Fruit fly (Drosophila melanogaster): Measurements from ENCODE around the gene CG12483.

CG12483 gene

dm6 chr3L:131151-131997 lies 33.2 kb upstream of the CG12483 start:
- TF ChIP-seq Hnf4 (GFP tag; optimal IDR thresholded peaks at IDR 0.05) (peak; percentile 88), Mio (GFP tag; optimal IDR thresholded peaks at IDR 0.05) (no peak), h (GFP tag; optimal IDR thresholded peaks at IDR 0.05) (peak; percentile 65), Myc (optimal IDR thresholded peaks at IDR 0.05) (no peak), Jra (GFP tag; optimal IDR thresholded peaks at IDR 0.05) (no peak), OdsH (GFP tag; optimal IDR thresholded peaks at IDR 0.05) (no peak), Dfd (GFP tag; optimal IDR thresholded peaks at IDR 0.05) (no peak), brk (GFP tag; optimal IDR thresholded peaks at IDR 0.05) (peak; percentile 53), br (GFP tag; optimal IDR thresholded peaks at IDR 0.05) (peak; percentile 29), GATAd (GFP tag; optimal IDR thresholded peaks at IDR 0.05) (no peak), Sp1 (GFP tag; optimal IDR thresholded peaks at IDR 0.05) (peak; percentile 40), jim (GFP tag; optimal IDR thresholded peaks at IDR 0.05) (peak; percentile 22), pan (optimal IDR thresholded peaks at IDR 0.05) (no peak), Abd-B (GFP tag; optimal IDR thresholded peaks at IDR 0.05) (no peak), CrebA (GFP tag; optimal IDR thresholded peaks at IDR 0.05; ENCODE audit: borderline replicate concordance) (peak; percentile 75), rgr (GFP tag; optimal IDR thresholded peaks at IDR 0.05) (peak; percentile 19), Dif (GFP tag; optimal IDR thresholded peaks at IDR 0.05; ENCODE audit: partially characterized antibody) (peak; percentile 83), Vsx2 (GFP tag; optimal IDR thresholded peaks at IDR 0.05; ENCODE audit: partially characterized antibody) (peak; percentile 79), Hr83 (GFP tag; optimal IDR thresholded peaks at IDR 0.05; ENCODE audit: poor library complexity, severe bottlenecking) (peak; percentile 60), dsf (GFP tag; optimal IDR thresholded peaks at IDR 0.05; ENCODE audit: borderline replicate concordance) (no peak), Hr78 (GFP tag; optimal IDR thresholded peaks at IDR 0.05) (no peak), sage (GFP tag; optimal IDR thresholded peaks at IDR 0.05) (no peak), Rel (GFP tag; optimal IDR thresholded peaks at IDR 0.05) (peak; percentile 37), Rel (tag; optimal IDR thresholded peaks at IDR 0.05) (peak; percentile 49), psq (GFP tag; optimal IDR thresholded peaks at IDR 0.05) (peak; percentile 97), ey (GFP tag; optimal IDR thresholded peaks at IDR 0.05) (no peak), lola (GFP tag; optimal IDR thresholded peaks at IDR 0.05) (peak; percentile 8), N (GFP tag; optimal IDR thresholded peaks at IDR 0.05) (no peak), fru (GFP tag; optimal IDR thresholded peaks at IDR 0.05) (peak; percentile 7), foxo (GFP tag; optimal IDR thresholded peaks at IDR 0.05) (peak; percentile 10 to 62), woc (GFP tag; optimal IDR thresholded peaks at IDR 0.05) (no peak), tai (GFP tag; optimal IDR thresholded peaks at IDR 0.05) (peak; percentile 30), dl (GFP tag; optimal IDR thresholded peaks at IDR 0.05; ENCODE audit: insufficient read depth in 1 of 2, partially characterized antibody in 2 of 2) (peak; percentile 57 to 78)

DNA sequence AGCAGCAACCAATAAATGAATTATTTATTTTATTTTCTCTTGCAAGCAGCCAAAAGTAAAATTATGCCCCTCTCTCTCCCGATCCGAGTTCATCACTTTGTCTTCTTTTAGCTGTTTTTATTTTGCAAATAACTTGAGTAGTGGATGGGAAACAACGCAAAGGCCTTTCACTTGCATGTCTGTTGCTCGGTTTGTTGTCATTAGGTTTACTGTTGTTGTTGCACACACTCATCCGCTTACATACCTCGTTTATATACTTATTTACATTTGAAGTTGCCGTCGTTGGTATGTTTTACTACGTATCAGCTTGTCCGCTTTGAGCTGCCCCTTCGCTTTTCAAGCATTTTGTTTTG lies 32.6 kb upstream of the CG12483 start:
- TF ChIP-seq ey (GFP tag; optimal IDR thresholded peaks at IDR 0.05): no peak
- TF ChIP-seq CG9705 (GFP tag; optimal IDR thresholded peaks at IDR 0.05): no peak
- TF ChIP-seq Vsx2 (GFP tag; optimal IDR thresholded peaks at IDR 0.05; ENCODE audit: partially characterized antibody): no peak
- no peak for TF ChIP-seq GATAd (GFP tag; optimal IDR thresholded peaks at IDR 0.05)
- no peak for TF ChIP-seq fru (GFP tag; optimal IDR thresholded peaks at IDR 0.05)

DNA sequence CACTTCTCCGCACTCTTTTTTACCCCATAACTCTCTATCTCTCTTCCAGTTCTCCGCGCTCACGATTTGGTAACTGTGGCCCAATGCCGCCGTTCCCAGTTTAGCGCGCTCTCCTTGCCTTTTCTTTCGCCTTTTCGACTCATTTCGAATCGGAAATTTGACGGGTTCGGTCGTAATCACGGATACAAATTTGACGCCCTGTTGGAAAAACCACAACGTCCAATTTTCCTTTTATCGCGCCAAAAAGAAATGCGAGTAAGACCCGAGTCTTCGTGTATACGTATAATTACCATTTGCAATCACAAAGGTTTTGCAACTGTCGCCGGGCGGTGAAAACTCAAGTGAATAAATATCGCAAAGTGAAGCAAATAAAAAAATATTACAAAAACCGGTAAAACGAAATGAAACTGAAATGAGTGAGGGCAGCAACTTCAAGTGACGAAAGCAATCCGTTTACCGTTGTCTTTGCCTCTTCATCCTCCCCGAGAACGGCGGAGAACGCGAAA lies 31.2 kb upstream of the CG12483 start, which contains the start of gene Pdk1:
Gene Pdk1, plus strand, starts transcription at position 140 of the 506 bp plus-strand sequence.
- TF ChIP-seq Dif (GFP tag; optimal IDR thresholded peaks at IDR 0.05; ENCODE audit: partially characterized antibody) (peak; percentile 95), Mio (GFP tag; optimal IDR thresholded peaks at IDR 0.05) (no peak), usp (GFP tag; optimal IDR thresholded peaks at IDR 0.05) (no peak), lola (GFP tag; optimal IDR thresholded peaks at IDR 0.05) (no peak), br (GFP tag; optimal IDR thresholded peaks at IDR 0.05) (peak; percentile 60), OdsH (GFP tag; optimal IDR thresholded peaks at IDR 0.05) (no peak), Hnf4 (GFP tag; optimal IDR thresholded peaks at IDR 0.05) (peak; percentile 40), brk (GFP tag; optimal IDR thresholded peaks at IDR 0.05) (no peak), N (GFP tag; optimal IDR thresholded peaks at IDR 0.05) (no peak), foxo (GFP tag; optimal IDR thresholded peaks at IDR 0.05) (peak in 1 of 2 experiments; percentile 34), Hr83 (GFP tag; optimal IDR thresholded peaks at IDR 0.05; ENCODE audit: poor library complexity, severe bottlenecking) (peak; percentile 48), rgr (GFP tag; optimal IDR thresholded peaks at IDR 0.05) (peak; percentile 61), CrebA (GFP tag; optimal IDR thresholded peaks at IDR 0.05; ENCODE audit: borderline replicate concordance) (no peak), CG32264 (GFP tag; optimal IDR thresholded peaks at IDR 0.05) (no peak), HLH106 (tag; optimal IDR thresholded peaks at IDR 0.05) (no peak), dmrt93B (GFP tag; optimal IDR thresholded peaks at IDR 0.05) (no peak), GATAd (GFP tag; optimal IDR thresholded peaks at IDR 0.05) (no peak), psq (GFP tag; optimal IDR thresholded peaks at IDR 0.05) (peak; percentile 92), Vsx2 (GFP tag; optimal IDR thresholded peaks at IDR 0.05; ENCODE audit: partially characterized antibody) (peak; percentile 77), Rel (GFP tag; optimal IDR thresholded peaks at IDR 0.05) (no peak), Rel (tag; optimal IDR thresholded peaks at IDR 0.05) (peak; percentile 70), dl (GFP tag; optimal IDR thresholded peaks at IDR 0.05; ENCODE audit: insufficient read depth in 1 of 2, partially characterized antibody in 2 of 2) (peak; percentile 46 to 81), h (GFP tag; optimal IDR thresholded peaks at IDR 0.05) (peak; percentile 58), woc (GFP tag; optimal IDR thresholded peaks at IDR 0.05) (no peak), Sp1 (GFP tag; optimal IDR thresholded peaks at IDR 0.05) (peak; percentile 61)

Data from whole organism, wandering third instar larva.